Fruit fly (Drosophila melanogaster): ENCODE measurements around the gene Cdk1.

Cdk1 gene

DNA sequence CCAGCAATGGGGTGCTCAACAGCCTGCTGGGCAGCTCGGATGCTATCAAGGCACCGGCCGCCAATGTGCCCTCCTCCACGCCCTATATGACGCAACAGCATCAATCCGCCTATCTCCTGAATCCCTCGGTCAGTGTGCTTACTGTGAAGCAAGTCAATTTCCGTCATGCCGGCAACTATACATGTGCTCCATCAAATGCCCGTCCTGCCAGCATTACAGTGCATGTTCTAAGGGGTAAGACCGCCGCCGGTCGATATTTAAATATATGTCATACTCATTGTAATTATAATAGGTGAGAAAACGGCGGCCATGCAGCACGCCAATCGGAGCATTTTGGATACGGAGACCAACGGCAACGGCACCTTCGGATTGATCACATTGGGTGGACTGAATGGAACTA, 7.4 kb downstream of the Cdk1 start:
- TF ChIP-seq Myc (optimal IDR thresholded peaks at IDR 0.05) = no peak
- TF ChIP-seq psq (optimal IDR thresholded peaks at IDR 0.05) = no peak
- TF ChIP-seq Sin3A (optimal IDR thresholded peaks at IDR 0.05) = no peak
- TF ChIP-seq ttk (optimal IDR thresholded peaks at IDR 0.05) = no peak
- TF ChIP-seq insv (optimal IDR thresholded peaks at IDR 0.05) = no peak
- no peak for TF ChIP-seq h (optimal IDR thresholded peaks at IDR 0.05)

DNA sequence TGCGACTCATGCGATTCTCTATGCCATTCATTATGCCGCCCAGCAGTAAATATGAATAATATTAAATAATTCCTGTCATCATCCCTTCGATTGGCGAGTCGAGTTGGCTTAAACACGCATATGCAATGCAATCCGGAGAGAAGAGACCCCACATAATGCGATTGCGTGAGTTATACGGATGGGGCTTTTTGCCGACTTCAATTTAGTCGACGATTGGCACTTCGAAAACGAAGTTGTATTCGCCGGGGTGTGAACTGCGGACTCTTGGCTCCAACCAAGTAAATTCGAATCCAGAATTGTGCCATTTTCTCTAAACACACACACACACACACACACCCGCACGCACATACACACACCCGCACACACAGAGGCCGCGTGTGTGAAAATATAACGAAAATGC, 9.8 kb downstream of the Cdk1 start:
- no peak for TF ChIP-seq psq (optimal IDR thresholded peaks at IDR 0.05)
- TF ChIP-seq insv (optimal IDR thresholded peaks at IDR 0.05) = no peak
- TF ChIP-seq h (optimal IDR thresholded peaks at IDR 0.05) = no peak
- no peak for TF ChIP-seq Sin3A (optimal IDR thresholded peaks at IDR 0.05)
- TF ChIP-seq Myc (optimal IDR thresholded peaks at IDR 0.05) = no peak

DNA sequence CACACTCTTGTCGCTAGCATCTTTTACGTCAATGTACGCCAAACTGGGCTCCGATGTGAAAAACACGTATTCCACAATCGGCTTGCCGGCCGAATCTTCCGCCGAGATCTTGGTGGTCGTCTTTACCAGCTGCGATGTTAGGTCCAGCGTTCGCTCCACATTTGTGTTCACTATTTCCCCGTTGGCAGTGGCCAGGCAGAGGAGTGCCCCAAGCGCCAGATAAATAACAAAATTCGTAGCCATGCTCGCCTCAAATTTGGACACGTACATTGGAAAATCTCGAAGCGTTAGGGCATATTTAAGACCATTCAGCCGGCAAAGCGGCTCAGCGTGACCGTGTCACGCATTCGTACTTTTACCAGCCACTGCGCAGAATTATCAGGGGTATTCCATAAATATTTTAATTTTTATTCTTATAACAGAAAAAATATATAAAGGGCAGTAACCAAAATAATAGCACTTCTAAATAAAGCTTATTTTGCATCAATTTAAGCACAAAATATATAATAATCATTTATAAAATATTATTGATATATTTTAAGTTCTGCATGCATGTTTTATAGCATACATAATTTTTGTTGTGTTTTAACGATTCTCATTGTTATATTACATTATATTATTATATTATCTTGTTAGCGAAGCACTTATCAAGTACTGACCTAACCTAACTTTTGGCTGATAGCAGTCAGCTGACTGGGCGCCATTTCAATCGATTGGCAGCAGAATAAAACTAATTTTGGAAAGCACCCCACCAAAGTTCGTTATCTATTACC, 10.4 kb downstream of the Cdk1 start, which contains the start of the genes CG33303 and dpr19:
Gene CG33303 (minus strand): TSS at position 294 of the 773 bp plus-strand sequence.
Gene dpr19 (plus strand): TSS at position 705 of the 773 bp plus-strand sequence.
- TF ChIP-seq Sin3A (optimal IDR thresholded peaks at IDR 0.05) = no peak
- TF ChIP-seq psq (optimal IDR thresholded peaks at IDR 0.05) = no peak
- TF ChIP-seq h (optimal IDR thresholded peaks at IDR 0.05) = no peak
- TF ChIP-seq Myc (optimal IDR thresholded peaks at IDR 0.05) = no peak
- TF ChIP-seq ttk (optimal IDR thresholded peaks at IDR 0.05) = no peak
- TF ChIP-seq insv (optimal IDR thresholded peaks at IDR 0.05) = no peak

dm6 chr2L:10373605-10374269, 12.3 kb downstream of the Cdk1 start, which contains the start of gene rho-5:
Gene rho-5 (minus strand): TSS chr2L:10373900.
- TF ChIP-seq h (optimal IDR thresholded peaks at IDR 0.05) = no peak
- TF ChIP-seq ttk (optimal IDR thresholded peaks at IDR 0.05) = no peak
- no peak for TF ChIP-seq insv (optimal IDR thresholded peaks at IDR 0.05)
- no peak for TF ChIP-seq psq (optimal IDR thresholded peaks at IDR 0.05)
- TF ChIP-seq Myc (optimal IDR thresholded peaks at IDR 0.05) = no peak
- TF ChIP-seq Sin3A (optimal IDR thresholded peaks at IDR 0.05) = no peak

dm6 chr2L:10372297-10372696, 13.8 kb downstream of the Cdk1 start:
- TF ChIP-seq ttk (optimal IDR thresholded peaks at IDR 0.05) = no peak
- TF ChIP-seq Myc (optimal IDR thresholded peaks at IDR 0.05) = no peak
- no peak for TF ChIP-seq Sin3A (optimal IDR thresholded peaks at IDR 0.05)
- no peak for TF ChIP-seq psq (optimal IDR thresholded peaks at IDR 0.05)
- TF ChIP-seq insv (optimal IDR thresholded peaks at IDR 0.05) = no peak
- TF ChIP-seq h (optimal IDR thresholded peaks at IDR 0.05) = no peak

dm6 chr2L:10366525-10366924, 19.5 kb downstream of the Cdk1 start, which contains the start of gene CG5056:
Gene CG5056 (plus strand): TSS chr2L:10366692.
- no peak for TF ChIP-seq Myc (optimal IDR thresholded peaks at IDR 0.05)
- TF ChIP-seq ttk (optimal IDR thresholded peaks at IDR 0.05) = no peak
- TF ChIP-seq h (optimal IDR thresholded peaks at IDR 0.05) = no peak
- TF ChIP-seq psq (optimal IDR thresholded peaks at IDR 0.05) = no peak
- TF ChIP-seq insv (optimal IDR thresholded peaks at IDR 0.05) = no peak
- TF ChIP-seq Sin3A (optimal IDR thresholded peaks at IDR 0.05) = no peak

dm6 chr2L:10364229-10364628, 21.8 kb downstream of the Cdk1 start, which contains the start of gene lft:
Gene lft (plus strand): TSS chr2L:10364471.
- TF ChIP-seq insv (optimal IDR thresholded peaks at IDR 0.05) (no peak), Myc (optimal IDR thresholded peaks at IDR 0.05) (no peak)

- no peak for TF ChIP-seq psq (optimal IDR thresholded peaks at IDR 0.05)
These were observed 23.5 kb downstream of the Cdk1 start, which contains the start of the genes Cand1 and pim for dm6 chr2L:10362408-10363067. Gene Cand1 (minus strand): TSS chr2L:10362707. Gene pim (plus strand): TSS chr2L:10362989.

DNA sequence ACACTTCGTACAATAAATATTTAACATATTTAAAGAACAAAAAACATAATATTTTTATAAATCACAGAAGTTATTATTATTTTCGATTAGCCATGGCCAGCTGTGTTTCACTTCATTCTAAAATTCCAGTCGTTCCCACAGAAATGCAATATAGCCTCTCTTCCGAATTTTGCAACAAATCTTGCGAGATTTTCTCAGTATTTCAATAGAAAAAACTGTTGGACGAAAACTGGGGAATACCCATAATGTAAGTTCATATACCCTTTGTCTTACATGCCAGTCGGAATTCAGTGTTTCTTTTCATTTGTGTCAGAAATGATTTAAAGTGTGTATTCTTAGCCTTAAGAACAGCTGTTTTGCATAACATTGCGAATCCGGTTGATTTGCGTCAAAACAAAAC, 29.6 kb downstream of the Cdk1 start, which contains the start of the genes CtsL4 and ClpP:
Gene CtsL4 (minus strand): TSS at position 90 of the 400 bp plus-strand sequence.
Gene ClpP (plus strand): TSS at position 288 of the 400 bp plus-strand sequence.
- no peak for TF ChIP-seq Sin3A (optimal IDR thresholded peaks at IDR 0.05)
- TF ChIP-seq ttk (optimal IDR thresholded peaks at IDR 0.05) = no peak
- TF ChIP-seq psq (optimal IDR thresholded peaks at IDR 0.05) = no peak
- no peak for TF ChIP-seq insv (optimal IDR thresholded peaks at IDR 0.05)
- no peak for TF ChIP-seq h (optimal IDR thresholded peaks at IDR 0.05)
- no peak for TF ChIP-seq Myc (optimal IDR thresholded peaks at IDR 0.05)

dm6 chr2L:10353871-10354270, 32.2 kb downstream of the Cdk1 start, which contains the start of gene CG34367:
Gene CG34367 (minus strand): TSS chr2L:10353905.
- TF ChIP-seq insv (optimal IDR thresholded peaks at IDR 0.05) = no peak
- no peak for TF ChIP-seq Myc (optimal IDR thresholded peaks at IDR 0.05)
- no peak for TF ChIP-seq h (optimal IDR thresholded peaks at IDR 0.05)
- no peak for TF ChIP-seq Sin3A (optimal IDR thresholded peaks at IDR 0.05)
- TF ChIP-seq ttk (optimal IDR thresholded peaks at IDR 0.05) = no peak
- no peak for TF ChIP-seq psq (optimal IDR thresholded peaks at IDR 0.05)

- no peak for TF ChIP-seq psq (optimal IDR thresholded peaks at IDR 0.05)
- no peak for TF ChIP-seq ttk (optimal IDR thresholded peaks at IDR 0.05)
- no peak for TF ChIP-seq h (optimal IDR thresholded peaks at IDR 0.05)
- no peak for TF ChIP-seq Myc (optimal IDR thresholded peaks at IDR 0.05)
- no peak for TF ChIP-seq Sin3A (optimal IDR thresholded peaks at IDR 0.05)
- no peak for TF ChIP-seq insv (optimal IDR thresholded peaks at IDR 0.05)
These were observed 34.9 kb downstream of the Cdk1 start for dm6 chr2L:10351130-10351529.

Measured in Kc167 (cell line).